Worm (Caenorhabditis elegans) whole organism, early embryonic: ENCODE data around the gene Y105C5B.19.

Experiments
- B0310.2 ChIP-seq: sonication (generic microtip); optimal IDR thresholded peaks from 2 replicates; lab custom pipeline; 2016; ENCODE audit warnings: mild to moderate bottlenecking, missing genetic modification characterization, missing compliant biosample characterization
- F13C5.2 ChIP-seq: sonication (generic microtip); optimal IDR thresholded peaks from 2 replicates; lab custom pipeline; 2017; ENCODE audit warnings: mild to moderate bottlenecking, missing genetic modification characterization, inconsistent platforms, missing compliant biosample characterization
- aly-1 ChIP-seq: sonication (generic microtip); optimal IDR thresholded peaks from 2 replicates; lab custom pipeline; 2016; ENCODE audit warnings: missing genetic modification characterization, missing compliant biosample characterization
- ama-1 ChIP-seq: fragments of 150-350 bp; optimal IDR thresholded peaks from 2 replicates; lab custom pipeline; 2014
- ceh-13 ChIP-seq: fragments of 200-800 bp; sonication (Bioruptor generic); optimal IDR thresholded peaks from 2 replicates; lab custom pipeline; 2018; ENCODE audit warnings: mild to moderate bottlenecking, missing genetic modification characterization, missing compliant biosample characterization
- ceh-36 ChIP-seq: sonication (generic microtip); optimal IDR thresholded peaks from 2 replicates; lab custom pipeline; 2016; ENCODE audit warnings: missing genetic modification characterization, inconsistent platforms, missing compliant biosample characterization
- ets-7 ChIP-seq: sonication (generic microtip); optimal IDR thresholded peaks from 2 replicates; lab custom pipeline; 2016; ENCODE audit warnings: missing genotype, missing genetic modification characterization, missing compliant biosample characterization
- flt-1 ChIP-seq: fragments of 200-800 bp; sonication (Bioruptor generic); IDR thresholded peaks from 2 replicates; pipeline ENCODE4 v1.3.6; 2022; ENCODE audit warnings: missing genetic modification characterization, missing compliant biosample characterization
- hmbx-1 ChIP-seq: sonication (generic microtip); optimal IDR thresholded peaks from 2 replicates; lab custom pipeline; 2016; ENCODE audit warnings: mild to moderate bottlenecking, missing genetic modification characterization, missing compliant biosample characterization
- hmg-4 ChIP-seq: fragments of 200-800 bp; sonication (Bioruptor generic); optimal IDR thresholded peaks from 2 replicates; lab custom pipeline; 2018; ENCODE audit warnings: mild to moderate bottlenecking, missing genetic modification characterization, missing compliant biosample characterization
- hnd-1 ChIP-seq: sonication (generic microtip); optimal IDR thresholded peaks from 2 replicates; lab custom pipeline; 2016; ENCODE audit warnings: missing genetic modification characterization, missing compliant biosample characterization
- pes-1 ChIP-seq: fragments of 200-800 bp; sonication (Bioruptor generic); IDR thresholded peaks from 2 replicates; pipeline ENCODE4 v1.3.6; 2022; ENCODE audit warnings: missing genetic modification reagents, missing genetic modification characterization, missing compliant biosample characterization
- scrt-1 ChIP-seq: fragments of 200-800 bp; sonication (Bioruptor generic); IDR thresholded peaks from 2 replicates; pipeline ENCODE4 v1.3.6; 2022; ENCODE audit warnings: missing genetic modification characterization, missing compliant biosample characterization
- sea-1 ChIP-seq: fragments of 200-800 bp; sonication (Bioruptor generic); conservative IDR thresholded peaks from 2 replicates; pipeline ENCODE4 v1.3.6; 2022; ENCODE audit warnings: missing genetic modification characterization, missing compliant biosample characterization
- tbx-11 ChIP-seq: fragments of 200-800 bp; sonication (Bioruptor generic); IDR thresholded peaks from 2 replicates; pipeline ENCODE4 v1.3.6; 2022; ENCODE audit warnings: missing genetic modification characterization, missing compliant biosample characterization
- tbx-37 ChIP-seq: fragments of 200-800 bp; sonication (Bioruptor generic); conservative IDR thresholded peaks from 2 replicates; pipeline ENCODE4 v1.3.6; 2022; ENCODE audit warnings: missing genetic modification reagents, missing genetic modification characterization, missing compliant biosample characterization
- tra-4 ChIP-seq: sonication (generic microtip); optimal IDR thresholded peaks from 2 replicates; lab custom pipeline; 2017; ENCODE audit warnings: missing genetic modification characterization, missing compliant biosample characterization

Gene Y105C5B.19

ce11 chrIV:15983920-15984631 lies at the start of gene Y105C5B.19:
Gene Y105C5B.19, minus strand, starts transcription at chrIV:15983970.
- TF ChIP-seq hnd-1 (tag; lab: Kevin White, UChicago) (no peak), tbx-37 (GFP tag; lab: Robert Waterston, UW) (no peak), F13C5.2 (tag; lab: Kevin White, UChicago) (peak; percentile 12), hmbx-1 (tag; lab: Kevin White, UChicago) (no peak)

ce11 chrIV:16028475-16028874 lies 44.7 kb upstream of the Y105C5B.19 start:
- TF ChIP-seq ceh-13 = no peak
- no peak for TF ChIP-seq hmbx-1 (tag; lab: Kevin White, UChicago)
- TF ChIP-seq B0310.2 (tag; lab: Kevin White, UChicago) = no peak
- no peak for TF ChIP-seq hmg-4 (GFP tag; lab: Kevin White, UChicago)
- TF ChIP-seq pes-1 = no peak
- no peak for TF ChIP-seq aly-1
- TF ChIP-seq tbx-37 (GFP tag; lab: Robert Waterston, UW) = no peak
- TF ChIP-seq tbx-11 (GFP tag; lab: Robert Waterston, UW) = no peak
- TF ChIP-seq scrt-1 (GFP tag; lab: Robert Waterston, UW) = no peak
- no peak for TF ChIP-seq flt-1 (GFP tag; lab: Robert Waterston, UW)
- TF ChIP-seq ets-7 (tag; lab: Kevin White, UChicago) = no peak
- no peak for TF ChIP-seq ceh-36 (tag; lab: Kevin White, UChicago)
- no peak for TF ChIP-seq hnd-1 (tag; lab: Kevin White, UChicago)
- TF ChIP-seq sea-1 (GFP tag; lab: Robert Waterston, UW) = no peak
- TF ChIP-seq F13C5.2 (tag; lab: Kevin White, UChicago) = no peak
- no peak for TF ChIP-seq tra-4 (tag; lab: Kevin White, UChicago)
- TF ChIP-seq ama-1 (lab: Kevin White, UChicago) = no peak

ce11 chrIV:16026747-16027146 lies 43.0 kb upstream of the Y105C5B.19 start, which contains the start of gene jac-1:
Gene jac-1, minus strand, starts transcription at chrIV:16026847.
- no peak for TF ChIP-seq B0310.2 (tag; lab: Kevin White, UChicago)
- no peak for TF ChIP-seq hmg-4 (GFP tag; lab: Kevin White, UChicago)
- no peak for TF ChIP-seq sea-1 (GFP tag; lab: Robert Waterston, UW)
- no peak for TF ChIP-seq ceh-13
- no peak for TF ChIP-seq scrt-1 (GFP tag; lab: Robert Waterston, UW)
- TF ChIP-seq F13C5.2 (tag; lab: Kevin White, UChicago) = no peak

- TF ChIP-seq scrt-1 (GFP tag; lab: Robert Waterston, UW) (no peak), sea-1 (GFP tag; lab: Robert Waterston, UW) (no peak), aly-1 (no peak), flt-1 (GFP tag; lab: Robert Waterston, UW) (no peak), hmbx-1 (tag; lab: Kevin White, UChicago) (no peak), ama-1 (lab: Kevin White, UChicago) (no peak), tbx-37 (GFP tag; lab: Robert Waterston, UW) (no peak), hnd-1 (tag; lab: Kevin White, UChicago) (no peak), B0310.2 (tag; lab: Kevin White, UChicago) (no peak), ceh-13 (no peak), F13C5.2 (tag; lab: Kevin White, UChicago) (no peak), tbx-11 (GFP tag; lab: Robert Waterston, UW) (no peak), hmg-4 (GFP tag; lab: Kevin White, UChicago) (no peak), tra-4 (tag; lab: Kevin White, UChicago) (no peak), ets-7 (tag; lab: Kevin White, UChicago) (no peak), ceh-36 (tag; lab: Kevin White, UChicago) (no peak), pes-1 (no peak)
Observed at ce11 chrIV:16024165-16024564, 40.4 kb upstream of the Y105C5B.19 start.

- TF ChIP-seq sea-1 (GFP tag; lab: Robert Waterston, UW) = no peak
Observed at ce11 chrIV:16022438-16022837, 38.7 kb upstream of the Y105C5B.19 start.

- no peak for TF ChIP-seq flt-1 (GFP tag; lab: Robert Waterston, UW)
- TF ChIP-seq ets-7 (tag; lab: Kevin White, UChicago) = no peak
- no peak for TF ChIP-seq aly-1
- TF ChIP-seq ama-1 (lab: Kevin White, UChicago) = no peak
- no peak for TF ChIP-seq hmg-4 (GFP tag; lab: Kevin White, UChicago)
- no peak for TF ChIP-seq sea-1 (GFP tag; lab: Robert Waterston, UW)
- TF ChIP-seq tra-4 (tag; lab: Kevin White, UChicago) = no peak
- no peak for TF ChIP-seq hnd-1 (tag; lab: Kevin White, UChicago)
- no peak for TF ChIP-seq ceh-36 (tag; lab: Kevin White, UChicago)
- no peak for TF ChIP-seq ceh-13
Observed at ce11 chrIV:16015729-16016128, 32.0 kb upstream of the Y105C5B.19 start.

ce11 chrIV:16006267-16006666 lies 22.5 kb upstream of the Y105C5B.19 start:
- TF ChIP-seq sea-1 (GFP tag; lab: Robert Waterston, UW) (no peak), aly-1 (no peak), ceh-13 (no peak), scrt-1 (GFP tag; lab: Robert Waterston, UW) (no peak), hnd-1 (tag; lab: Kevin White, UChicago) (no peak), flt-1 (GFP tag; lab: Robert Waterston, UW) (no peak), pes-1 (no peak)

- no peak for TF ChIP-seq tbx-37 (GFP tag; lab: Robert Waterston, UW)
- no peak for TF ChIP-seq flt-1 (GFP tag; lab: Robert Waterston, UW)
- TF ChIP-seq hmbx-1 (tag; lab: Kevin White, UChicago) = no peak
- TF ChIP-seq ceh-36 (tag; lab: Kevin White, UChicago) = no peak
- no peak for TF ChIP-seq ama-1 (lab: Kevin White, UChicago)
- TF ChIP-seq ceh-13 = no peak
- TF ChIP-seq pes-1 = no peak
Observed at ce11 chrIV:16005472-16005871, 21.7 kb upstream of the Y105C5B.19 start.
